Fruit fly (Drosophila melanogaster) S2 (cell line): Measurements from ENCODE around the gene Ugt304A1.

Source experiments
- CG8478 ChIP-seq: fragments of >200 bp; optimal IDR thresholded peaks from 2 replicates; lab custom pipeline; 2018
- CTCF ChIP-seq, 2 experiments: fragments of >200 bp; optimal IDR thresholded peaks; 2 replicates each; lab custom pipeline; 2018

- TF ChIP-seq CG8478 (no peak), CTCF (optimal IDR thresholded peaks at IDR 0.05; lab: Kevin White, UChicago) (no peak)
Measured at dm6 chr3R:11136877-11137276, 38.3 kb downstream of the Ugt304A1 start, which contains the start of gene mAcon2.
